Worm (Caenorhabditis elegans) whole organism, mixed stage, embryonic: ENCODE data around the gene bath-1.
"Not testable (repeated sequence)": the region's sequence is repeated elsewhere in the genome, so short reads cannot be mapped to it uniquely, and the experiment has no call there.

Source experiments
- M03D4.4 ChIP-seq: sonication (generic microtip); optimal IDR thresholded peaks from 2 replicates; lab custom pipeline; 2017; ENCODE audit warnings: mild to moderate bottlenecking, missing genetic modification characterization, missing compliant biosample characterization
- bed-3 ChIP-seq: fragments of 200-800 bp; sonication (Bioruptor generic); optimal IDR thresholded peaks from 3 replicates; lab custom pipeline; 2018; ENCODE audit warnings: mild to moderate bottlenecking, missing genetic modification characterization, moderate library complexity, missing compliant biosample characterization
- blmp-1 ChIP-seq: fragments of 150-350 bp; optimal IDR thresholded peaks from 2 replicates; lab custom pipeline; 2014; ENCODE audit warnings: missing biosample characterization, missing genetic modification characterization
- ceh-39 ChIP-seq: fragments of 150-350 bp; optimal IDR thresholded peaks from 2 replicates; lab custom pipeline; 2014; ENCODE audit warnings: missing biosample characterization, missing genetic modification characterization
- ceh-43 ChIP-seq: fragments of 200-800 bp; sonication (Bioruptor generic); optimal IDR thresholded peaks from 2 replicates; lab custom pipeline; 2018; ENCODE audit warnings: mild to moderate bottlenecking, missing genetic modification characterization, moderate library complexity, missing compliant biosample characterization
- ceh-83 ChIP-seq: fragments of 200-800 bp; sonication (Bioruptor generic); optimal IDR thresholded peaks from 2 replicates; lab custom pipeline; 2018; ENCODE audit warnings: mild to moderate bottlenecking, missing genetic modification characterization, missing compliant biosample characterization
- ces-1 ChIP-seq: fragments of 150-350 bp; optimal IDR thresholded peaks from 2 replicates; lab custom pipeline; 2014; ENCODE audit warnings: missing biosample characterization, missing genetic modification reagents, missing genetic modification characterization
- cnd-1 ChIP-seq: fragments of 200-800 bp; sonication (Bioruptor generic); optimal IDR thresholded peaks from 2 replicates; lab custom pipeline; 2018; ENCODE audit warnings: mild to moderate bottlenecking, missing genetic modification characterization, missing compliant biosample characterization
- elt-1 ChIP-seq: sonication (generic microtip); optimal IDR thresholded peaks from 2 replicates; lab custom pipeline; 2017; ENCODE audit warnings: missing genetic modification characterization, mild to moderate bottlenecking, missing compliant biosample characterization, antibody characterized with exemption, moderate library complexity, borderline replicate concordance; ENCODE audit not compliant: insufficient read depth
- flh-1 ChIP-seq: fragments of 200-800 bp; sonication (Bioruptor generic); optimal IDR thresholded peaks from 2 replicates; lab custom pipeline; 2018; ENCODE audit warnings: mild to moderate bottlenecking, missing genetic modification characterization, moderate library complexity, missing compliant biosample characterization
- hlh-1 ChIP-seq: fragments of 150-350 bp; optimal IDR thresholded peaks from 2 replicates; lab custom pipeline; 2014; ENCODE audit warnings: missing biosample characterization, missing genetic modification reagents, missing genetic modification characterization
- lin-13 ChIP-seq: fragments of 150-350 bp; optimal IDR thresholded peaks from 2 replicates; lab custom pipeline; 2014; ENCODE audit warnings: missing biosample characterization, missing genetic modification characterization
- lsy-2 ChIP-seq: fragments of 150-350 bp; optimal IDR thresholded peaks from 2 replicates; lab custom pipeline; 2014; ENCODE audit warnings: missing biosample characterization, missing genetic modification characterization
- mab-5 ChIP-seq: fragments of 150-350 bp; optimal IDR thresholded peaks from 2 replicates; lab custom pipeline; 2014; ENCODE audit warnings: missing biosample characterization, missing genetic modification characterization
- mep-1 ChIP-seq: fragments of 150-350 bp; optimal IDR thresholded peaks from 2 replicates; lab custom pipeline; 2017; ENCODE audit warnings: missing biosample characterization, missing genetic modification reagents, missing genetic modification characterization, inconsistent platforms
- mls-2 ChIP-seq: sonication (generic microtip); optimal IDR thresholded peaks from 2 replicates; lab custom pipeline; 2016; ENCODE audit warnings: mild to moderate bottlenecking, missing genetic modification characterization, moderate library complexity, missing compliant biosample characterization
- nhr-12 ChIP-seq: fragments of 150-350 bp; optimal IDR thresholded peaks from 2 replicates; lab custom pipeline; 2014; ENCODE audit warnings: missing biosample characterization, missing genetic modification characterization
- nhr-2 ChIP-seq: fragments of 150-350 bp; optimal IDR thresholded peaks from 2 replicates; lab custom pipeline; 2014; ENCODE audit warnings: missing biosample characterization, missing genetic modification characterization
- nhr-237 ChIP-seq: fragments of 150-350 bp; optimal IDR thresholded peaks from 2 replicates; lab custom pipeline; 2014; ENCODE audit warnings: missing biosample characterization, missing genetic modification characterization
- nhr-28 ChIP-seq: fragments of 150-350 bp; optimal IDR thresholded peaks from 2 replicates; lab custom pipeline; 2014; ENCODE audit warnings: missing biosample characterization, missing genetic modification characterization
- nhr-76 ChIP-seq: sonication (generic microtip); optimal IDR thresholded peaks from 2 replicates; lab custom pipeline; 2017; ENCODE audit warnings: missing biosample characterization, missing genetic modification characterization
- pha-4 ChIP-seq: fragments of 150-350 bp; optimal IDR thresholded peaks from 2 replicates; lab custom pipeline; 2018; ENCODE audit warnings: missing biosample characterization, missing genetic modification reagents, missing genetic modification characterization
- sem-2 ChIP-seq: fragments of 200-800 bp; sonication (Bioruptor generic); optimal IDR thresholded peaks from 2 replicates; lab custom pipeline; 2018; ENCODE audit warnings: mild to moderate bottlenecking, missing genetic modification characterization, missing compliant biosample characterization
- snpc-4 ChIP-seq: fragments of 150-350 bp; optimal IDR thresholded peaks from 2 replicates; lab custom pipeline; 2014; ENCODE audit warnings: missing biosample characterization, missing genetic modification characterization
- sptf-1 ChIP-seq: sonication (generic microtip); optimal IDR thresholded peaks from 2 replicates; lab custom pipeline; 2017; ENCODE audit warnings: mild to moderate bottlenecking, missing genetic modification characterization, moderate library complexity, missing compliant biosample characterization
- tbx-8 ChIP-seq: fragments of 200-800 bp; sonication (Bioruptor generic); optimal IDR thresholded peaks from 2 replicates; lab custom pipeline; 2018; ENCODE audit warnings: mild to moderate bottlenecking, missing genetic modification characterization, moderate library complexity, missing compliant biosample characterization
- unc-120 ChIP-seq: sonication (generic microtip); optimal IDR thresholded peaks from 2 replicates; lab custom pipeline; 2017; ENCODE audit warnings: missing genetic modification characterization, missing compliant biosample characterization; ENCODE audit not compliant: poor library complexity, severe bottlenecking
- unc-39 ChIP-seq: fragments of 150-350 bp; optimal IDR thresholded peaks from 2 replicates; lab custom pipeline; 2014; ENCODE audit warnings: missing biosample characterization, missing genetic modification characterization
- ztf-11 ChIP-seq: fragments of 150-350 bp; optimal IDR thresholded peaks from 2 replicates; lab custom pipeline; 2014; ENCODE audit warnings: missing biosample characterization, missing genetic modification characterization

The bath-1 gene

DNA sequence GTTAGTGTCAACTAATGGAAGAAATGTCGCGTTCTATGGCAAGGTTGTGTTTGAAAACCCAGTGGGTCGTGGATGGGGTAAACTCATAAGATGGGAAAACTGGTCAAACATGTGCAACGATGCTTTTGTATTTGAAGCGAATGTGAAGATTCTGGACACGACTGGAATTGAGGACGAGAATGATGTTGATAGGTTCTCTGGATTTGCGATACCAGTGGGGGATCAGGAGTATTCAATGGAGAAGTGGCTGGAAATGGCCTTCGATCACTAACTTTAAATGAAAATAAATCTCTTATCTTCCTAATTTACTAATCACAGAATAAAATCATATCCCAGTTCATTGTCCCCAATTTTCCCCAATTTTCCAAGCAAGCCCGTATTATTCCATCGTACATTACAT, 17.4 kb downstream of the bath-1 start:
- no peak for TF ChIP-seq blmp-1 (tag; lab: Kevin White, UChicago)
- no peak for TF ChIP-seq bed-3 (GFP tag; lab: Kevin White, UChicago)
- TF ChIP-seq unc-120 (tag; lab: Kevin White, UChicago): no peak
- TF ChIP-seq mab-5: no peak
- no peak for TF ChIP-seq pha-4
- TF ChIP-seq ztf-11 (tag; lab: Kevin White, UChicago): no peak
- no peak for TF ChIP-seq cnd-1 (tag; lab: Kevin White, UChicago)
- TF ChIP-seq nhr-2 (tag; lab: Kevin White, UChicago): no peak
- no peak for TF ChIP-seq unc-39
- TF ChIP-seq nhr-12: no peak
- TF ChIP-seq ces-1 (GFP tag; lab: Kevin White, UChicago): no peak
- no peak for TF ChIP-seq lsy-2 (tag; lab: Kevin White, UChicago)
- TF ChIP-seq elt-1 (tag; lab: Kevin White, UChicago): no peak
- TF ChIP-seq ceh-83 (GFP tag; lab: Kevin White, UChicago): no peak
- no peak for TF ChIP-seq nhr-28

DNA sequence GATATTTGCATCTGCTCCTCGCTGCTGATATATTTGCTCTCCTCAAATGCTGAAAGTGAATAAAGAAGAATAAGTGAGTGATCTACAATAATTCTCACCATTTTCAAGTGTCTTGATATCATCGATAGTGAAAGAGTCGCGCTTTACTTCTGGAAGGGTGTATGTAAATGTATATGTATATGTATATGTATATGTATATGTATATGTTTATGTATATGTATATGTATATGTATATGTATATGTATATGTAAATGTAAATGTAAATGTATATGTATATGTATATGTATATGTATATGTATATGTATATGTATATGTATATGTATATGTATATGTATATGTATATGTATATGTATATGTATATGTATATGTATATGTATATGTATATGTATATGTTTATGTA, 27.9 kb downstream of the bath-1 start, which contains the start of gene ceh-84:
Gene ceh-84, minus strand, starts transcription at position 101 of the 400 bp plus-strand sequence.
- not testable (repeated sequence) for TF ChIP-seq ztf-11 (tag; lab: Kevin White, UChicago); nhr-237; snpc-4

DNA sequence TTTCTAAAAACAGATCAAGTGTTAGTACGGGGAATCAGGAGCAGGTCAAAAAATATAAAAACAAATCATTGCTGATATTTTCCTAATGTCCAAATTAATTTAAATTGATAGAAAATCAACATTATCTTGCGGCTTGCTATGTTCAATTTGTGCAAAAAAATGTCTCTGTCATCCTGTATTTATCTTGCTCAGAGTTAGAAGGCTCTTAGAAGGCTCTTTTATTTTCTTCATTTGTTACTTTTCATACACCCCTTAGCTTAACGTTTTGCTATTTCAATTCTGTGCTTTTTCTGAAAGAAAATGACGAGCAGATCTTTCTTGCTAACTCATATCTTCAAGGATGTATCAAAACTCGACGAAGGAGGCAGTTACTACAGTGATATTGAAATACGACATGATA, 30.1 kb downstream of the bath-1 start, which contains the start of gene math-19:
Gene math-19, plus strand, starts transcription at position 301 of the 400 bp plus-strand sequence.
- not testable (repeated sequence) for TF ChIP-seq nhr-28; M03D4.4; ceh-39 (tag; lab: Kevin White, UChicago)
- TF ChIP-seq, all 35 proteins: peak for 0; not testable (repeated sequence) for 35

DNA sequence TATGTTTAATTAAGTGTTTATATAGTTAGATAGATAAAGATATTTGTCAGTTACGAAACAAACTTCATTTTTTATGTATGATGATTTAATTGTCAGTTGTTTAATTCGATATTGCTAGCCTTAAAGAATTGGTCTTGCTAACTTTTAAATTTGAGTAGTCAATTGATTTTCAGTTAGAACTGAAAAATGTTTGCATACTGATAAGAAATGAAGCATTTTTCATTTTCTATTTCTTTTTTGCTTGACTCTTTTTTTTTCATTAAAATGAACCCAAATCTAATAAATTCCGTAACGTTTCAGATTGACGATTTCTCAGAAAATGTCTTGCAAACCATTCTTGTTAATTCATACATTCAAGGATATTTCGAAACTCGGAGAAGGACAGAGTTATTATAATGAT, 32.4 kb downstream of the bath-1 start, which contains the start of gene math-20:
Gene math-20, plus strand, starts transcription at position 301 of the 400 bp plus-strand sequence.
- no peak for TF ChIP-seq M03D4.4
- TF ChIP-seq tbx-8 (GFP tag; lab: Kevin White, UChicago): no peak
- no peak for TF ChIP-seq ceh-43
- no peak for TF ChIP-seq ztf-11 (tag; lab: Kevin White, UChicago)
- no peak for TF ChIP-seq lsy-2 (tag; lab: Kevin White, UChicago)
- no peak for TF ChIP-seq hlh-1 (tag; lab: Kevin White, UChicago)
- TF ChIP-seq nhr-237: no peak
- TF ChIP-seq ces-1 (GFP tag; lab: Kevin White, UChicago): no peak
- TF ChIP-seq, all 35 proteins: peak for 0

DNA sequence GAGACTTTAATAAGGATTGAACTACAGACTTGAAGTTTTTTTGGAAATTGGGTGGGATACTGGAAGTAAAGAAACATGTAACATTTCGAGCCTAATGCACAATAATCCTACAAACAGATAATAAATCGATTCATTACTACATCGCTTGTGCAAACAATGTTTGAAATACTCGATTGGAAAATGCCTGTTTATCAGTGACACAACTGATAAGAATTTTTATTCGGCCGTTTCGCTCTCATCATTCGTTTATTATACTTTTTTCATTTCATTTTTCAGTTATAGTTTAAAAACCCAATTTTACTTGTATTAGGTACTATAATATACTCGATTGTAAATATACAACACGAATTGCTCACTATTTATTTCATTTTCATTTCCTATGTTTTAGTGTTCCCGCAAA, 32.9 kb downstream of the bath-1 start:
- TF ChIP-seq flh-1: no peak
- no peak for TF ChIP-seq sptf-1 (tag; lab: Kevin White, UChicago)
- TF ChIP-seq, all 35 proteins: peak for 0

DNA sequence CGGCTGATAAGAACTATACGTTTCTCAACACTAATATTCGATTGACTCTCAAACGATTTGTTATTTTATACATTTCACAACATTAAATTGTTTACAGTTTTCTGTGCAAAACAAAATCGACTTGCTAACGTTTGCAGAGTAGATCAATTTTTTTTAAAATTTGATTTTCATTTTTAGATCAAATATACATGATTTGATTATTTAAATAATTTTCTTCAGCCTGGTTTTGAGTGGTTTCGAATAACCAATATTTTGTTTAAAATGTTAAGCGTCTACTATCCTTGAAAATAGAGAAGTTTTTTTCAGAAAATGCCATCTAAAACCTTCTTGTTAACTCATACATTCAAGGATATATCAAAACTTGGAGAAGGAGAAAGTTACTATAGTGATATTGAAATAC, 34.9 kb downstream of the bath-1 start, which contains the start of gene math-21:
Gene math-21, plus strand, starts transcription at position 301 of the 400 bp plus-strand sequence.
- TF ChIP-seq sem-2 (GFP tag; lab: Kevin White, UChicago) (no peak), unc-120 (tag; lab: Kevin White, UChicago) (no peak), M03D4.4 (no peak), nhr-76 (tag; lab: Kevin White, UChicago) (no peak), pha-4 (no peak)
- TF ChIP-seq, all 35 proteins: peak for 0

DNA sequence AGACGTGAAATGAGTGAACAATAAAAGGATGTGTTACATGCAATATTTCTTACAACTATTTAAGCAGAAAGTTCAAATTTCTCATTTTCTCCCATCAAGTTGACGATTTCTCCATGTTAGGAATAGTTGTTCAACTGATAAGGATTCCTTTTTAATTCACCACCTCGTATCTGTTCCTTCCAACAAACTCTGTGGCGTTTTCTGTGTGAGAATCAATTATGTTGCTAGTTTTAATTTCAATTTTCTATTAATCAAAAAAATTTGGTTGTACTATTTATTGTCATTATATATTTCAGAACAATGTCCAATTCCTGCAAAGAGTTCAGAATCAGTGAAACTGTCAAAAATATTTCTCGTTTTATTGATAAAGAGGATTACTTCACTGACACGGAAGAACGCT, 39.6 kb downstream of the bath-1 start, which contains the start of gene math-44:
Gene math-44, plus strand, starts transcription at position 301 of the 400 bp plus-strand sequence.
- no peak for TF ChIP-seq mls-2
- no peak for TF ChIP-seq sem-2 (GFP tag; lab: Kevin White, UChicago)
- no peak for TF ChIP-seq tbx-8 (GFP tag; lab: Kevin White, UChicago)
- TF ChIP-seq cnd-1 (tag; lab: Kevin White, UChicago): no peak
- TF ChIP-seq nhr-76 (tag; lab: Kevin White, UChicago): no peak
- TF ChIP-seq mep-1 (tag; lab: Kevin White, UChicago): no peak
- TF ChIP-seq nhr-28: no peak
- TF ChIP-seq nhr-12: no peak
- TF ChIP-seq bed-3 (GFP tag; lab: Kevin White, UChicago): no peak
- TF ChIP-seq elt-1 (tag; lab: Kevin White, UChicago): no peak
- TF ChIP-seq lin-13 (tag; lab: Kevin White, UChicago): no peak
- no peak for TF ChIP-seq ceh-43
- no peak for TF ChIP-seq ceh-83 (GFP tag; lab: Kevin White, UChicago)
